Worm (Caenorhabditis elegans) whole organism, early embryonic: ENCODE data around the gene F57G8.7.

Source experiments
- B0310.2 ChIP-seq: sonication (generic microtip); optimal IDR thresholded peaks from 2 replicates; lab custom pipeline; 2016; ENCODE audit warnings: mild to moderate bottlenecking, missing genetic modification characterization, missing compliant biosample characterization
- aly-1 ChIP-seq: sonication (generic microtip); optimal IDR thresholded peaks from 2 replicates; lab custom pipeline; 2016; ENCODE audit warnings: missing genetic modification characterization, missing compliant biosample characterization
- ama-1 ChIP-seq: fragments of 150-350 bp; optimal IDR thresholded peaks from 2 replicates; lab custom pipeline; 2014
- ceh-13 ChIP-seq: fragments of 200-800 bp; sonication (Bioruptor generic); optimal IDR thresholded peaks from 2 replicates; lab custom pipeline; 2018; ENCODE audit warnings: mild to moderate bottlenecking, missing genetic modification characterization, missing compliant biosample characterization
- ceh-36 ChIP-seq: sonication (generic microtip); optimal IDR thresholded peaks from 2 replicates; lab custom pipeline; 2016; ENCODE audit warnings: missing genetic modification characterization, inconsistent platforms, missing compliant biosample characterization
- hmg-4 ChIP-seq: fragments of 200-800 bp; sonication (Bioruptor generic); optimal IDR thresholded peaks from 2 replicates; lab custom pipeline; 2018; ENCODE audit warnings: mild to moderate bottlenecking, missing genetic modification characterization, missing compliant biosample characterization
- pes-1 ChIP-seq: fragments of 200-800 bp; sonication (Bioruptor generic); IDR thresholded peaks from 2 replicates; pipeline ENCODE4 v1.3.6; 2022; ENCODE audit warnings: missing genetic modification reagents, missing genetic modification characterization, missing compliant biosample characterization
- tbx-11 ChIP-seq: fragments of 200-800 bp; sonication (Bioruptor generic); IDR thresholded peaks from 2 replicates; pipeline ENCODE4 v1.3.6; 2022; ENCODE audit warnings: missing genetic modification characterization, missing compliant biosample characterization

ce11 chrV:16355941-16356340 is 27.0 kb downstream of the F57G8.7 start:
- TF ChIP-seq ceh-13 (GFP tag; lab: Kevin White, UChicago) (no peak), ama-1 (lab: Kevin White, UChicago) (no peak), aly-1 (tag; lab: Kevin White, UChicago) (no peak), hmg-4 (GFP tag; lab: Kevin White, UChicago) (peak; percentile 66), tbx-11 (GFP tag; lab: Robert Waterston, UW) (no peak), B0310.2 (no peak), ceh-36 (tag; lab: Kevin White, UChicago) (no peak), pes-1 (GFP tag; lab: Robert Waterston, UW) (no peak)
